Fruit fly (Drosophila melanogaster) whole organism, embryonic: ENCODE results near the gene CG10116.

Source experiments
- Bdp1 ChIP-seq: fragments of 200-800 bp; sonication (Bioruptor generic); optimal IDR thresholded peaks from 3 replicates; lab custom pipeline; 2016; ENCODE audit warnings: missing biosample characterization, missing genetic modification characterization
- CG10431 ChIP-seq: fragments of 200-800 bp; sonication (Bioruptor generic); optimal IDR thresholded peaks from 3 replicates; lab custom pipeline; 2018; ENCODE audit warnings: missing biosample characterization, mild to moderate bottlenecking, missing genetic modification characterization
- CG10565 ChIP-seq: fragments of 200-800 bp; sonication (Bioruptor generic); optimal IDR thresholded peaks from 3 replicates; lab custom pipeline; 2016; ENCODE audit warnings: missing biosample characterization, mild to moderate bottlenecking, missing genetic modification characterization
- CG10654 ChIP-seq: fragments of 200-800 bp; sonication (Bioruptor generic); optimal IDR thresholded peaks from 2 replicates; lab custom pipeline; 2016; ENCODE audit warnings: missing biosample characterization, missing genetic modification characterization
- CG13287 ChIP-seq: fragments of 200-800 bp; sonication (Bioruptor generic); IDR thresholded peaks from 2 replicates; pipeline ENCODE4 v1.3.6; 2022; ENCODE audit warnings: missing biosample characterization, missing genetic modification characterization; ENCODE audit not compliant: partially characterized antibody
- CG13624 ChIP-seq: fragments of 200-800 bp; sonication (Bioruptor generic); optimal IDR thresholded peaks from 2 replicates; lab custom pipeline; 2016; ENCODE audit warnings: missing biosample characterization, missing genetic modification characterization
- CG1602 ChIP-seq: fragments of 200-800 bp; sonication (Bioruptor generic); optimal IDR thresholded peaks from 3 replicates; lab custom pipeline; 2016; ENCODE audit warnings: missing biosample characterization, missing genetic modification characterization
- CG16863 ChIP-seq: fragments of 200-800 bp; sonication (Bioruptor generic); optimal IDR thresholded peaks from 3 replicates; lab custom pipeline; 2016; ENCODE audit warnings: missing biosample characterization, missing genetic modification characterization
- CG17328 ChIP-seq: fragments of 200-800 bp; sonication (Bioruptor generic); IDR thresholded peaks from 2 replicates; pipeline ENCODE4 v1.3.6; 2022; ENCODE audit warnings: missing biosample characterization, missing genetic modification characterization
- CG1792 ChIP-seq: fragments of 200-800 bp; sonication (Bioruptor generic); optimal IDR thresholded peaks from 2 replicates; lab custom pipeline; 2016; ENCODE audit warnings: missing biosample characterization, missing genetic modification characterization
- CG18599 ChIP-seq: fragments of 200-800 bp; sonication (Bioruptor generic); optimal IDR thresholded peaks from 3 replicates; lab custom pipeline; 2017; ENCODE audit warnings: missing biosample characterization, missing genetic modification characterization, mild to moderate bottlenecking, moderate library complexity, missing genetic modification reagents
- CG2889 ChIP-seq: fragments of 200-800 bp; sonication (Bioruptor generic); IDR thresholded peaks from 3 replicates; pipeline ENCODE4 v1.3.6; 2022; ENCODE audit warnings: missing biosample characterization, missing genetic modification characterization
- CG4360 ChIP-seq: fragments of 200-800 bp; sonication (Bioruptor generic); IDR thresholded peaks from 2 replicates; pipeline ENCODE4 v1.3.6; 2022; ENCODE audit warnings: missing biosample characterization, missing genetic modification characterization
- CG4404 ChIP-seq: fragments of 200-800 bp; sonication (Bioruptor generic); IDR thresholded peaks from 2 replicates; pipeline ENCODE4 v1.3.6; 2022; ENCODE audit warnings: missing biosample characterization, missing genetic modification characterization
- CG4854 ChIP-seq: fragments of 200-800 bp; sonication (Bioruptor generic); optimal IDR thresholded peaks from 2 replicates; lab custom pipeline; 2016; ENCODE audit warnings: missing biosample characterization, missing genetic modification characterization, inconsistent platforms
- CG7357 ChIP-seq: fragments of 200-800 bp; sonication (Bioruptor generic); IDR thresholded peaks from 3 replicates; pipeline ENCODE4 v1.3.6; 2022; ENCODE audit warnings: missing biosample characterization, missing genetic modification characterization
- CG8944 ChIP-seq: fragments of 200-800 bp; sonication (Bioruptor generic); optimal IDR thresholded peaks from 3 replicates; lab custom pipeline; 2016; ENCODE audit warnings: missing biosample characterization, missing genetic modification characterization
- CoRest ChIP-seq: fragments of 200-800 bp; sonication (Bioruptor generic); optimal IDR thresholded peaks from 3 replicates; lab custom pipeline; 2018; ENCODE audit warnings: missing biosample characterization, mild to moderate bottlenecking, missing genetic modification characterization, moderate library complexity
- Dek ChIP-seq: fragments of 200-800 bp; sonication (Bioruptor generic); optimal IDR thresholded peaks from 3 replicates; lab custom pipeline; 2019; ENCODE audit warnings: missing biosample characterization, mild to moderate bottlenecking, missing genetic modification characterization, moderate library complexity
- Dp ChIP-seq: fragments of 200-800 bp; sonication (Bioruptor generic); optimal IDR thresholded peaks from 2 replicates; lab custom pipeline; 2018; ENCODE audit warnings: missing biosample characterization, mild to moderate bottlenecking, missing genetic modification characterization, moderate library complexity
- GATAe ChIP-seq: fragments of 200-800 bp; sonication (Bioruptor generic); conservative IDR thresholded peaks from 2 replicates; pipeline ENCODE4 v1.3.6; 2022; ENCODE audit warnings: missing biosample characterization, missing genetic modification characterization
- HHEX ChIP-seq: fragments of 200-800 bp; sonication (Bioruptor generic); optimal IDR thresholded peaks from 3 replicates; lab custom pipeline; 2017; ENCODE audit warnings: missing biosample characterization, mild to moderate bottlenecking, missing genetic modification characterization, missing genetic modification reagents
- Nf-YA ChIP-seq: fragments of 200-800 bp; sonication (Bioruptor generic); IDR thresholded peaks from 2 replicates; pipeline ENCODE4 v1.3.6; 2022; ENCODE audit warnings: missing biosample characterization, missing genetic modification characterization
- Oaz ChIP-seq: fragments of 200-800 bp; sonication (Bioruptor generic); IDR thresholded peaks from 2 replicates; pipeline ENCODE4 v1.3.6; 2022; ENCODE audit warnings: missing biosample characterization, missing genetic modification characterization
- Optix ChIP-seq: fragments of 200-800 bp; sonication (Bioruptor generic); IDR thresholded peaks from 3 replicates; pipeline ENCODE4 v1.3.6; 2022; ENCODE audit warnings: missing biosample characterization, missing genetic modification characterization
- PHDP ChIP-seq: fragments of 200-800 bp; sonication (Bioruptor generic); optimal IDR thresholded peaks from 3 replicates; lab custom pipeline; 2018; ENCODE audit warnings: missing biosample characterization, mild to moderate bottlenecking, missing genetic modification characterization, moderate library complexity
- Sox100B ChIP-seq: fragments of 200-800 bp; sonication (Bioruptor generic); optimal IDR thresholded peaks from 3 replicates; lab custom pipeline; 2018; ENCODE audit warnings: missing biosample characterization, mild to moderate bottlenecking, missing genetic modification characterization
- Sox102F ChIP-seq: fragments of 200-800 bp; sonication (Bioruptor generic); optimal IDR thresholded peaks from 2 replicates; lab custom pipeline; 2018; ENCODE audit warnings: missing biosample characterization, mild to moderate bottlenecking, missing genetic modification characterization, moderate library complexity
- Taf1 ChIP-seq: fragments of 200-800 bp; sonication (Bioruptor generic); IDR thresholded peaks from 2 replicates; pipeline ENCODE4 v1.3.6; 2022; ENCODE audit warnings: missing biosample characterization, missing genetic modification characterization
- Xrp1 ChIP-seq: fragments of 200-800 bp; sonication (Bioruptor generic); IDR thresholded peaks from 2 replicates; pipeline ENCODE4 v1.3.6; 2022; ENCODE audit warnings: missing biosample characterization, missing genetic modification characterization
- amos ChIP-seq: fragments of 200-800 bp; sonication (Bioruptor generic); IDR thresholded peaks from 2 replicates; pipeline ENCODE4 v1.3.6; 2022; ENCODE audit warnings: missing biosample characterization, missing genetic modification characterization; ENCODE audit not compliant: partially characterized antibody
- bowl ChIP-seq: fragments of 200-800 bp; sonication (Bioruptor generic); IDR thresholded peaks from 2 replicates; pipeline ENCODE4 v1.3.6; 2022; ENCODE audit warnings: missing biosample characterization, missing genetic modification characterization
- cad ChIP-seq: fragments of >200 bp; optimal IDR thresholded peaks from 2 replicates; lab custom pipeline; 2017; ENCODE audit warnings: missing biosample characterization, missing genetic modification characterization
- chinmo ChIP-seq: fragments of 200-800 bp; sonication (Bioruptor generic); IDR thresholded peaks from 4 replicates; pipeline ENCODE4 v1.3.6; 2022; ENCODE audit warnings: missing biosample characterization, missing genetic modification characterization; ENCODE audit not compliant: partially characterized antibody
- dpn ChIP-seq, 2 experiments: fragments of 200-800 bp; sonication (Bioruptor generic); optimal IDR thresholded peaks; 3 replicates each; lab custom pipeline; 2016; ENCODE audit warnings: missing biosample characterization in 2 of 2, missing genetic modification characterization in 2 of 2
- ems ChIP-seq: fragments of 200-800 bp; sonication (Bioruptor generic); optimal IDR thresholded peaks from 3 replicates; lab custom pipeline; 2016; ENCODE audit warnings: missing biosample characterization, missing genetic modification characterization
- fd96Cb ChIP-seq: fragments of 200-800 bp; sonication (Bioruptor generic); optimal IDR thresholded peaks from 2 replicates; lab custom pipeline; 2018; ENCODE audit warnings: missing biosample characterization, mild to moderate bottlenecking, missing genetic modification characterization, moderate library complexity
- grn ChIP-seq: fragments of 200-800 bp; sonication (Bioruptor generic); optimal IDR thresholded peaks from 3 replicates; lab custom pipeline; 2017; ENCODE audit warnings: missing biosample characterization, missing genetic modification characterization
- h ChIP-seq: fragments of >200 bp; optimal IDR thresholded peaks from 2 replicates; lab custom pipeline; 2017
- ham ChIP-seq: fragments of 200-800 bp; sonication (Bioruptor generic); IDR thresholded peaks from 2 replicates; pipeline ENCODE4 v1.3.6; 2022; ENCODE audit warnings: missing biosample characterization, missing genetic modification characterization
- her ChIP-seq: fragments of 200-800 bp; sonication (Bioruptor generic); optimal IDR thresholded peaks from 2 replicates; lab custom pipeline; 2016; ENCODE audit warnings: missing biosample characterization, missing genetic modification characterization
- hkb ChIP-seq, 2 experiments: fragments of 200-800 bp in 1 of 2; fragments of >200 bp in 1 of 2; sonication (Bioruptor generic) in 1 of 2; IDR thresholded peaks in 1 of 2; optimal IDR thresholded peaks in 1 of 2; 2 replicates each; pipeline versions ENCODE4 v1.3.6 to Lab custom; 2017 to 2022; ENCODE audit warnings: missing biosample characterization in 1 of 2, missing genetic modification characterization in 1 of 2
- ind ChIP-seq: fragments of 200-800 bp; sonication (Bioruptor generic); optimal IDR thresholded peaks from 3 replicates; lab custom pipeline; 2016; ENCODE audit warnings: missing biosample characterization, missing genetic modification characterization
- lbe ChIP-seq: fragments of 200-800 bp; sonication (Bioruptor generic); optimal IDR thresholded peaks from 2 replicates; lab custom pipeline; 2016; ENCODE audit warnings: missing biosample characterization, mild to moderate bottlenecking, missing genetic modification characterization
- pfk ChIP-seq: fragments of 200-800 bp; sonication (Bioruptor generic); optimal IDR thresholded peaks from 2 replicates; lab custom pipeline; 2018; ENCODE audit warnings: missing biosample characterization, mild to moderate bottlenecking, missing genetic modification characterization, moderate library complexity
- pnt ChIP-seq: fragments of 200-800 bp; sonication (Bioruptor generic); optimal IDR thresholded peaks from 3 replicates; lab custom pipeline; 2016; ENCODE audit warnings: missing biosample characterization, missing genetic modification characterization
- psq ChIP-seq: fragments of 200-800 bp; sonication (Bioruptor generic); optimal IDR thresholded peaks from 2 replicates; lab custom pipeline; 2017; ENCODE audit warnings: missing biosample characterization, missing genetic modification characterization
- sens-2 ChIP-seq: fragments of 200-800 bp; sonication (Bioruptor generic); IDR thresholded peaks from 2 replicates; pipeline ENCODE4 v1.3.6; 2022; ENCODE audit warnings: missing biosample characterization, missing genetic modification characterization
- stwl ChIP-seq: fragments of 200-800 bp; sonication (Bioruptor generic); optimal IDR thresholded peaks from 3 replicates; lab custom pipeline; 2018; ENCODE audit warnings: missing biosample characterization, mild to moderate bottlenecking, missing genetic modification characterization, moderate library complexity
- tio ChIP-seq: fragments of 200-800 bp; sonication (Bioruptor generic); optimal IDR thresholded peaks from 2 replicates; lab custom pipeline; 2017; ENCODE audit warnings: missing biosample characterization, missing genetic modification characterization, inconsistent platforms
- yki ChIP-seq: fragments of >200 bp; optimal IDR thresholded peaks from 3 replicates; lab custom pipeline; 2018

CG10116 gene

dm6 chr3L:13450177-13450793 lies 6.8 kb downstream of the CG10116 start, which contains the start of the genes JMJD7 and CG10738 (continued):
- peak; percentile 7 for TF ChIP-seq ems (GFP tag; lab: Kevin White, UChicago)
- TF ChIP-seq Sox100B: peak; percentile 79
- no peak for TF ChIP-seq Bdp1 (GFP tag; lab: Kevin White, UChicago)
- peak; percentile 42; the same call in 1 of the 3 replicates for TF ChIP-seq CG2889
- no peak for TF ChIP-seq CG13287 (GFP tag; lab: Robert Waterston, UW)
- peak; percentile 33 for TF ChIP-seq stwl (tag; lab: Kevin White, UChicago)
- TF ChIP-seq ind (GFP tag; lab: Kevin White, UChicago): peak; percentile 68
- TF ChIP-seq lbe: peak; percentile 26
- peak; percentile 20 for TF ChIP-seq CoRest (tag; lab: Kevin White, UChicago)
- no peak for TF ChIP-seq CG10431 (GFP tag; lab: Kevin White, UChicago)
- peak; percentile 60 for TF ChIP-seq CG10654
- TF ChIP-seq pfk: no peak
- no peak for TF ChIP-seq her (GFP tag; lab: Kevin White, UChicago)
- peak; percentile 81 for TF ChIP-seq Dp
- TF ChIP-seq CG13624 (GFP tag; lab: Kevin White, UChicago): no peak
- no peak for TF ChIP-seq Dek (tag; lab: Kevin White, UChicago)
- peak; percentile 78 for TF ChIP-seq Optix (GFP tag; lab: Robert Waterston, UW)
- no peak for TF ChIP-seq PHDP (tag; lab: Kevin White, UChicago)
- TF ChIP-seq CG1602 (GFP tag; lab: Kevin White, UChicago): no peak
- no peak for TF ChIP-seq pnt (GFP tag; lab: Kevin White, UChicago)
- TF ChIP-seq psq (GFP tag; lab: Kevin White, UChicago): no peak
- TF ChIP-seq Xrp1 (GFP tag; lab: Robert Waterston, UW): peak; percentile 66
- no peak for TF ChIP-seq CG8944 (GFP tag; lab: Kevin White, UChicago)
- peak; percentile 8 for TF ChIP-seq Sox102F (GFP tag; lab: Kevin White, UChicago)
- TF ChIP-seq sens-2 (GFP tag; lab: Robert Waterston, UW): peak; percentile 79
- TF ChIP-seq CG4854: peak; percentile 29
- peak; percentile 23 for TF ChIP-seq HHEX (GFP tag; lab: Kevin White, UChicago)
- TF ChIP-seq CG7357 (GFP tag; lab: Robert Waterston, UW): peak; percentile 45; the same call in 1 of the 3 replicates
- peak; percentile 66 for TF ChIP-seq Oaz (GFP tag; lab: Robert Waterston, UW)
- peak; percentile 62 for TF ChIP-seq CG17328 (GFP tag; lab: Robert Waterston, UW)
- TF ChIP-seq CG10565: no peak
- TF ChIP-seq h: no peak
- no peak for TF ChIP-seq CG4404 (GFP tag; lab: Robert Waterston, UW)
- TF ChIP-seq hkb (optimal IDR thresholded peaks at IDR 0.05; lab: Kevin White, UChicago): no peak
- peak; percentile 78 for TF ChIP-seq hkb (GFP tag; IDR thresholded peaks at IDR 0.05; lab: Robert Waterston, UW)
- TF ChIP-seq bowl (GFP tag; lab: Robert Waterston, UW): peak; percentile 15; the same call in 1 of the 2 replicates
- TF ChIP-seq CG16863 (GFP tag; lab: Kevin White, UChicago): no peak
- no peak for TF ChIP-seq amos
- peak; percentile 54; the same call in 1 of the 2 replicates for TF ChIP-seq Taf1 (GFP tag; lab: Robert Waterston, UW)
- no peak for TF ChIP-seq yki
- TF ChIP-seq chinmo (GFP tag; lab: Robert Waterston, UW): no peak
- TF ChIP-seq grn (GFP tag; lab: Kevin White, UChicago): no peak
- TF ChIP-seq fd96Cb (tag; lab: Kevin White, UChicago): peak; percentile 70
- no peak for TF ChIP-seq tio (GFP tag; lab: Kevin White, UChicago)
- TF ChIP-seq ham (GFP tag; lab: Robert Waterston, UW): no peak
- TF ChIP-seq CG18599 (GFP tag; lab: Kevin White, UChicago): peak; percentile 87
- TF ChIP-seq dpn (GFP tag; optimal IDR thresholded peaks at IDR 0.05; lab: Kevin White, UChicago): peak in 1 of 2 experiments; percentile 15
- TF ChIP-seq CG1792 (GFP tag; lab: Kevin White, UChicago): no peak
- 0 out of 2 replicates have a peak, but pooled peaks have one; percentile 12 for TF ChIP-seq GATAe
- TF ChIP-seq Nf-YA: peak; percentile 53; the same call in 1 of the 2 replicates
- TF ChIP-seq CG4360 (GFP tag; lab: Robert Waterston, UW): no peak
- no peak for TF ChIP-seq cad (GFP tag; lab: Kevin White, UChicago)
